Fruit fly (Drosophila melanogaster) whole organism, pupa: ENCODE measurements around the gene CG13474.

Experiments
- CG10348 ChIP-seq: fragments of 200-800 bp; sonication (Bioruptor generic); IDR thresholded peaks from 2 replicates; pipeline ENCODE4 v1.3.6; 2022; ENCODE audit warnings: missing biosample characterization, missing genetic modification characterization
- CG12605 ChIP-seq: fragments of 200-800 bp; sonication (Bioruptor generic); IDR thresholded peaks from 2 replicates; pipeline ENCODE4 v1.3.6; 2022; ENCODE audit warnings: missing biosample characterization, missing genetic modification characterization
- D1 ChIP-seq: fragments of 200-800 bp; sonication (Bioruptor generic); optimal IDR thresholded peaks from 2 replicates; lab custom pipeline; 2018; ENCODE audit warnings: missing biosample characterization, mild to moderate bottlenecking, missing genetic modification characterization, moderate library complexity
- EcR ChIP-seq: fragments of 200-800 bp; sonication (Bioruptor generic); optimal IDR thresholded peaks from 3 replicates; lab custom pipeline; 2019; ENCODE audit warnings: missing biosample characterization, missing genetic modification characterization, mild to moderate bottlenecking, moderate library complexity, missing genetic modification reagents
- Ets98B ChIP-seq: fragments of 200-800 bp; sonication (Bioruptor generic); IDR thresholded peaks from 2 replicates; pipeline ENCODE4 v1.3.6; 2022; ENCODE audit warnings: missing biosample characterization, missing genetic modification characterization

dm6 chr3L:14705164-14705563 lies 8.3 kb upstream of the CG13474 start, which contains the start of gene CG13476:
- TF ChIP-seq CG12605 (GFP tag; lab: Robert Waterston, UW): no peak
- no peak for TF ChIP-seq EcR (GFP tag; lab: Kevin White, UChicago)
- no peak for TF ChIP-seq D1 (tag; lab: Kevin White, UChicago)
- no peak for TF ChIP-seq CG10348 (GFP tag; lab: Robert Waterston, UW)
- TF ChIP-seq Ets98B (GFP tag; lab: Robert Waterston, UW): no peak
